Worm (Caenorhabditis elegans) whole organism, L4 larva: ENCODE data around the gene T08D10.3.

Source experiments
- D1046.2 ChIP-seq: fragments of 200-800 bp; sonication (Bioruptor generic); IDR thresholded peaks from 2 replicates; pipeline ENCODE4 v1.3.6; 2022; ENCODE audit warnings: missing genetic modification characterization, missing compliant biosample characterization
- F10B5.3 ChIP-seq: sonication (generic microtip); optimal IDR thresholded peaks from 2 replicates; lab custom pipeline; 2016; ENCODE audit warnings: mild to moderate bottlenecking, missing genetic modification characterization, missing compliant biosample characterization
- F26F4.8 ChIP-seq: fragments of 200-800 bp; sonication (Bioruptor generic); conservative IDR thresholded peaks from 2 replicates; pipeline ENCODE4 v1.3.6; 2022; ENCODE audit warnings: missing genetic modification characterization, missing compliant biosample characterization
- F44E2.7 ChIP-seq: fragments of 200-800 bp; sonication (Bioruptor generic); IDR thresholded peaks from 2 replicates; pipeline ENCODE4 v2.1.2; 2022; ENCODE audit warnings: missing genetic modification characterization, missing compliant biosample characterization
- R02D3.7 ChIP-seq: fragments of 150-350 bp; sonication (generic microtip); optimal IDR thresholded peaks from 3 replicates; lab custom pipeline; 2014; ENCODE audit warnings: missing biosample characterization, missing genetic modification characterization
- T26A8.4 ChIP-seq: fragments of 200-800 bp; sonication (Bioruptor generic); IDR thresholded peaks from 2 replicates; pipeline ENCODE4 v1.3.6; 2022; ENCODE audit warnings: missing genetic modification characterization, missing compliant biosample characterization
- Y105C5A.15 ChIP-seq: fragments of 200-800 bp; sonication (Bioruptor generic); IDR thresholded peaks from 2 replicates; pipeline ENCODE4 v1.3.6; 2022; ENCODE audit warnings: missing genetic modification characterization, missing compliant biosample characterization
- Y5F2A.4 ChIP-seq: fragments of 200-800 bp; sonication (Bioruptor generic); optimal IDR thresholded peaks from 2 replicates; lab custom pipeline; 2018; ENCODE audit warnings: mild to moderate bottlenecking, missing genetic modification characterization, missing compliant biosample characterization
- Y75B8A.6 ChIP-seq: fragments of 200-800 bp; sonication (Bioruptor generic); IDR thresholded peaks from 2 replicates; pipeline ENCODE4 v1.3.6; 2022; ENCODE audit warnings: missing genetic modification reagents, missing genetic modification characterization, missing compliant biosample characterization
- aha-1 ChIP-seq: fragments of 150-350 bp; peaks from one replicate; lab custom pipeline; 2014; ENCODE audit warnings: missing biosample characterization, missing genetic modification characterization
- aly-2 ChIP-seq: sonication (generic microtip); optimal IDR thresholded peaks from 2 replicates; lab custom pipeline; 2018; ENCODE audit warnings: missing biosample characterization, missing genetic modification characterization
- attf-4 ChIP-seq: sonication (generic microtip); optimal IDR thresholded peaks from 3 replicates; lab custom pipeline; 2017; ENCODE audit warnings: missing biosample characterization, missing genetic modification characterization
- ceh-28 ChIP-seq: fragments of 150-350 bp; optimal IDR thresholded peaks from 2 replicates; lab custom pipeline; 2014; ENCODE audit warnings: missing biosample characterization, missing genetic modification reagents, missing genetic modification characterization
- ceh-44 ChIP-seq: fragments of 200-800 bp; sonication (Bioruptor generic); IDR thresholded peaks from 2 replicates; pipeline ENCODE4 v1.3.6; 2022; ENCODE audit warnings: missing genetic modification reagents, missing genetic modification characterization, missing compliant biosample characterization
- ceh-82 ChIP-seq: sonication (generic microtip); optimal IDR thresholded peaks from 2 replicates; lab custom pipeline; 2017; ENCODE audit warnings: missing biosample characterization, missing genetic modification characterization
- ces-1 ChIP-seq: fragments of 150-350 bp; sonication (generic microtip); optimal IDR thresholded peaks from 4 replicates; lab custom pipeline; 2014; ENCODE audit warnings: missing biosample characterization, missing genetic modification reagents, missing genetic modification characterization
- daf-8 ChIP-seq: fragments of 200-800 bp; sonication (Bioruptor generic); IDR thresholded peaks from 2 replicates; pipeline ENCODE4 v1.3.6; 2022; ENCODE audit warnings: missing genetic modification characterization, missing compliant biosample characterization
- dmd-8 ChIP-seq: fragments of 200-800 bp; sonication (Bioruptor generic); IDR thresholded peaks from 2 replicates; pipeline ENCODE4 v1.3.6; 2022; ENCODE audit warnings: missing genetic modification characterization, missing compliant biosample characterization
- duxl-1 ChIP-seq: sonication (generic microtip); optimal IDR thresholded peaks from 2 replicates; lab custom pipeline; 2016; ENCODE audit warnings: mild to moderate bottlenecking, missing genetic modification characterization, moderate library complexity, missing compliant biosample characterization; ENCODE audit not compliant: poor library complexity
- egl-43 ChIP-seq: fragments of 200-800 bp; sonication (Bioruptor generic); IDR thresholded peaks from 2 replicates; pipeline ENCODE4 v1.3.6; 2022; ENCODE audit warnings: missing genetic modification reagents, missing genetic modification characterization, missing compliant biosample characterization
- fkh-10 ChIP-seq: fragments of 150-350 bp; optimal IDR thresholded peaks from 2 replicates; lab custom pipeline; 2014; ENCODE audit warnings: missing biosample characterization, missing genetic modification reagents, missing genetic modification characterization
- gei-8 ChIP-seq: fragments of 200-800 bp; sonication (Bioruptor generic); optimal IDR thresholded peaks from 2 replicates; lab custom pipeline; 2018; ENCODE audit warnings: mild to moderate bottlenecking, missing genetic modification characterization, missing compliant biosample characterization
- hif-1 ChIP-seq, 2 experiments: sonication (generic microtip); optimal IDR thresholded peaks; 2 replicates each; lab custom pipeline; 2016 to 2017; ENCODE audit warnings: missing compliant biosample characterization in 2 of 2, missing genetic modification characterization in 2 of 2, missing genetic modification reagents in 2 of 2, missing genotype in 2 of 2, mild to moderate bottlenecking in 1 of 2
- hlh-11 ChIP-seq: fragments of 200-800 bp; sonication (Bioruptor generic); optimal IDR thresholded peaks from 2 replicates; lab custom pipeline; 2018; ENCODE audit warnings: mild to moderate bottlenecking, missing genetic modification characterization, missing compliant biosample characterization
- jun-1 ChIP-seq: fragments of 150-350 bp; optimal IDR thresholded peaks from 2 replicates; lab custom pipeline; 2014; ENCODE audit warnings: missing biosample characterization, missing genetic modification reagents, missing genetic modification characterization
- lin-1 ChIP-seq: fragments of 200-800 bp; sonication (Bioruptor generic); IDR thresholded peaks from 2 replicates; pipeline ENCODE4 v1.3.6; 2022; ENCODE audit warnings: missing genetic modification reagents, missing genetic modification characterization, missing compliant biosample characterization
- lin-38 ChIP-seq: fragments of 200-800 bp; sonication (Bioruptor generic); IDR thresholded peaks from 2 replicates; pipeline ENCODE4 v1.3.6; 2022; ENCODE audit warnings: missing genetic modification reagents, missing genetic modification characterization, missing compliant biosample characterization
- mdl-1 ChIP-seq, 2 experiments: fragments of 150-350 bp in 1 of 2; sonication (generic microtip) in 1 of 2; optimal IDR thresholded peaks; 2 replicates each; lab custom pipeline; 2014 to 2017; ENCODE audit warnings: missing biosample characterization in 2 of 2, missing genetic modification characterization in 2 of 2
- mep-1 ChIP-seq: fragments of 150-350 bp; sonication (generic microtip); optimal IDR thresholded peaks from 3 replicates; lab custom pipeline; 2014; ENCODE audit warnings: missing biosample characterization, missing genetic modification characterization
- mxl-2 ChIP-seq: fragments of 200-800 bp; sonication (Bioruptor generic); conservative IDR thresholded peaks from 2 replicates; pipeline ENCODE4 v1.3.6; 2022; ENCODE audit warnings: missing genetic modification reagents, missing genetic modification characterization, missing compliant biosample characterization
- nhr-111 ChIP-seq: fragments of 200-800 bp; sonication (Bioruptor generic); optimal IDR thresholded peaks from 2 replicates; lab custom pipeline; 2018; ENCODE audit warnings: mild to moderate bottlenecking, missing genetic modification characterization, missing compliant biosample characterization
- nhr-28 ChIP-seq: fragments of 150-350 bp; optimal IDR thresholded peaks from 2 replicates; lab custom pipeline; 2014; ENCODE audit warnings: missing biosample characterization, missing genetic modification characterization
- nhr-41 ChIP-seq: fragments of 200-800 bp; sonication (Bioruptor generic); IDR thresholded peaks from 2 replicates; pipeline ENCODE4 v1.3.6; 2022; ENCODE audit warnings: missing genetic modification reagents, missing genetic modification characterization, missing compliant biosample characterization
- nhr-48 ChIP-seq: sonication (generic microtip); optimal IDR thresholded peaks from 2 replicates; lab custom pipeline; 2016; ENCODE audit warnings: mild to moderate bottlenecking, missing genetic modification characterization, missing compliant biosample characterization
- nhr-6 ChIP-seq: fragments of 150-350 bp; optimal IDR thresholded peaks from 2 replicates; lab custom pipeline; 2014; ENCODE audit warnings: missing biosample characterization, missing genetic modification characterization
- nhr-76 ChIP-seq: fragments of 150-350 bp; optimal IDR thresholded peaks from 2 replicates; lab custom pipeline; 2014; ENCODE audit warnings: missing biosample characterization, missing genetic modification characterization
- pha-4 ChIP-seq, 2 experiments: fragments of 150-350 bp in 1 of 2; fragments of 200-800 bp in 1 of 2; sonication (Bioruptor generic) in 1 of 2; IDR thresholded peaks in 1 of 2; optimal IDR thresholded peaks in 1 of 2; 2 replicates each; pipeline versions ENCODE4 v1.3.6 to Lab custom; 2014 to 2022; ENCODE audit warnings: missing genetic modification characterization in 2 of 2, missing genetic modification reagents in 2 of 2, missing biosample characterization in 1 of 2, missing compliant biosample characterization in 1 of 2
- saeg-2 ChIP-seq: fragments of 200-800 bp; sonication (Bioruptor generic); IDR thresholded peaks from 2 replicates; pipeline ENCODE4 v1.3.6; 2022; ENCODE audit warnings: missing genetic modification reagents, missing genetic modification characterization, missing compliant biosample characterization
- set-16 ChIP-seq: fragments of 200-800 bp; sonication (Bioruptor generic); IDR thresholded peaks from 2 replicates; pipeline ENCODE4 v1.3.6; 2022; ENCODE audit warnings: missing genetic modification reagents, missing genetic modification characterization, missing compliant biosample characterization
- snpc-4 ChIP-seq: fragments of 150-350 bp; optimal IDR thresholded peaks from 2 replicates; lab custom pipeline; 2014; ENCODE audit warnings: missing biosample characterization, missing genetic modification characterization
- tra-1 ChIP-seq: fragments of 200-800 bp; sonication (Bioruptor generic); IDR thresholded peaks from 2 replicates; pipeline ENCODE4 v1.3.6; 2022; ENCODE audit warnings: missing genetic modification reagents, missing genetic modification characterization, missing compliant biosample characterization
- unc-62 ChIP-seq, 3 experiments: fragments of 150-350 bp in 1 of 3; sonication (generic microtip); optimal IDR thresholded peaks in 2 of 3; peaks in 1 of 3; 1 replicate in 1 of 3; 2 replicates in 2 of 3; lab custom pipeline; 2014 to 2017; ENCODE audit warnings: missing biosample characterization in 3 of 3, missing genetic modification characterization in 3 of 3, missing genetic modification reagents in 3 of 3, missing genotype in 1 of 3
- zag-1 ChIP-seq: fragments of 150-350 bp; optimal IDR thresholded peaks from 2 replicates; lab custom pipeline; 2014; ENCODE audit warnings: missing biosample characterization, missing genetic modification characterization
- zfp-2 ChIP-seq: sonication (generic microtip); optimal IDR thresholded peaks from 2 replicates; lab custom pipeline; 2016; ENCODE audit warnings: mild to moderate bottlenecking, missing genetic modification characterization, missing compliant biosample characterization

T08D10.3 gene

DNA sequence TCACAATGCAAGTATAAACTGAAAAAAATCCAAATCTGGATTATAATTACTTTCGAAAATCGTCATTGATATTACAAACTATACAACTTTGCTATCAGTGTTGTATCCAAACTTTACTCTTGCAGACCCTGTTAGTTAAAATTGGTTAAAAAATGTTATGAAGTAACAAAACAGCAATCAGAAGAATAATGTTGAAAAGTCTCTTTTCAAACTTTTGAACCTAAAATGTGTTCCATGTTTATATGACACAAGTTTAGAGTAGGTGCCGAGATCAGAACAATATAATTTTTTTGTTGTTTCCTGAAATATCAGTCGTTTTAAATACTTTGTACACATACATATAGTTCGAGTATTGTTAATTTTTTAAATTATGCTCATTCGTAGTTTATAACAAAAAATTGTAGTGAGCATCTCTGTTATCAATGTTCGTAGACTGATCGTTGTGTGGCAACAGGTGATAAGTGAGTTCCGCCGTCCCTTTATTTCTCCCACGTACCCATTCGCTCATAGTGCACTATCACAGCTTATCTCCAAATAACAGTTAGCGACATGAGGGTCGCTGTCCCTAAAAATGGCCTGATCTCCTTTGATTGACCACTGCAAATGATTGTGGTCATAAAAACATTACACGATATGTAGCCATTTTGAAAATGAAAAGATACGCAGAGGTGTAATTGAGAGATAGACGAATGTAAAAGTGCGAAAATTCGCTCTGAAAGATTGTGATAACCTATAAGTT is 7.0 kb downstream of the T08D10.3 start (continued):
- peak; percentile 71; the same call in 1 of the 2 replicates for TF ChIP-seq tra-1 (GFP tag; lab: Robert Waterston, UW)
- no peak for TF ChIP-seq ceh-28
- no peak for TF ChIP-seq ceh-44 (GFP tag; lab: Robert Waterston, UW)
- TF ChIP-seq R02D3.7, result no peak
- TF ChIP-seq saeg-2 (GFP tag; lab: Robert Waterston, UW), result 0 out of 2 replicates have a peak, but pooled peaks have one; percentile 6
- TF ChIP-seq mdl-1 (tag; optimal IDR thresholded peaks at IDR 0.05; lab: Kevin White, UChicago), result peak in 1 of 2 experiments; percentile 35
- peak; percentile 69 for TF ChIP-seq nhr-48 (tag; lab: Kevin White, UChicago)
- TF ChIP-seq T26A8.4 (GFP tag; lab: Robert Waterston, UW), result 0 out of 2 replicates have a peak, but pooled peaks have one; percentile 46
- TF ChIP-seq pha-4 (GFP tag; IDR thresholded peaks at IDR 0.05; lab: Robert Waterston, UW), result 0 out of 2 replicates have a peak, but pooled peaks have one; percentile 9
- no peak for TF ChIP-seq pha-4 (tag; optimal IDR thresholded peaks at IDR 0.05; lab: Kevin White, UChicago)
- TF ChIP-seq D1046.2 (GFP tag; lab: Robert Waterston, UW), result no peak

DNA sequence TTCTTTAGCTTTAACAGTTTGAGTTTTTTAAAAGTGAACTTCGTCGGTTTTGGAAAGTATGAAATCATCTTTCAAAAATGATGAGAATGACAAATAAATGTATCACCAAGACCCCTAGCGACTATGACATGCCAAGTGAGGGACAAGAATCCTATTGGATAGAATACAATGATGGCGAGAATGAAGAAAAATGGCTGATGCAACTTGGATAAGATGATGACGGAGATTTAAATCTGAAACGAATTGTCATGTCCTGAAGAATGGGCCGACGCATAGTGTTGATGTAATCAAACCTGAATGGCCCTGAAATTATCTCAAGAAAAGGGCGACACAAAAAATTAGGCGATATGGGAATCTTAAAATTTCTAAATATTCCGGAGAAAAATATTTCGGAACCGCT is 8.4 kb downstream of the T08D10.3 start:
- peak; percentile 53 for TF ChIP-seq aha-1
- TF ChIP-seq nhr-6 (tag; lab: Kevin White, UChicago), result no peak

DNA sequence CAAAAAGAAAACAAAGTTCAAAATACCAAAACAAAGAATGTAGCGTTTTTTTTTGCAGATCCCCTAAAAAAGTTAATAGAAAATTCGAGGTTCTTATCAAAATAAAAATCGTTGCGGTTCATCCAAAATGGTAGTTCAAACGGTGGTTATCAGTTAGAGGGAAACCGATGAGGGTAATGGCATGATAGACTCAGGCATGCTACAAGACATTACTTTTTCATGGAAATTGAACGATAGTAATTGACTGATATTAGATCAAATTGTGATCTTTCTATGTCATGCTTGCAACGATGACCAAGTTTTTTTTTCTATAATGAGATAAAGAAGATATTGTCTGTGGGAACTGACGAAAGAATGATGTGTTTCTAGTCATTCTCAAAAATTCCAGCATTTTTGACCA is 9.3 kb downstream of the T08D10.3 start:
- TF ChIP-seq ces-1 (GFP tag; lab: Kevin White, UChicago), result no peak
- TF ChIP-seq Y5F2A.4 (GFP tag; lab: Kevin White, UChicago), result no peak
- peak in 1 of 2 experiments; percentile 62 for TF ChIP-seq mdl-1 (tag; optimal IDR thresholded peaks at IDR 0.05; lab: Kevin White, UChicago)
- no peak for TF ChIP-seq D1046.2 (GFP tag; lab: Robert Waterston, UW)
- no peak for TF ChIP-seq saeg-2 (GFP tag; lab: Robert Waterston, UW)
- TF ChIP-seq aly-2 (tag; lab: Kevin White, UChicago), result no peak
- TF ChIP-seq nhr-41 (GFP tag; lab: Robert Waterston, UW), result no peak
- TF ChIP-seq nhr-76 (tag; lab: Kevin White, UChicago), result no peak
- TF ChIP-seq mep-1 (tag; lab: Kevin White, UChicago), result peak; percentile 7
- TF ChIP-seq nhr-111 (GFP tag; lab: Kevin White, UChicago), result no peak
- TF ChIP-seq R02D3.7, result no peak
- no peak for TF ChIP-seq snpc-4 (tag; lab: Kevin White, UChicago)
- TF ChIP-seq attf-4 (tag; lab: Kevin White, UChicago), result no peak
- TF ChIP-seq nhr-28 (tag; lab: Kevin White, UChicago), result peak; percentile 95
- no peak for TF ChIP-seq nhr-6 (tag; lab: Kevin White, UChicago)
- TF ChIP-seq zfp-2, result no peak
- no peak for TF ChIP-seq lin-1 (GFP tag; lab: Robert Waterston, UW)
- TF ChIP-seq mxl-2, result no peak
- TF ChIP-seq ceh-28, result no peak
- TF ChIP-seq hif-1 (tag; optimal IDR thresholded peaks at IDR 0.05; lab: Kevin White, UChicago), result peak in 1 of 2 experiments; percentile 81
- TF ChIP-seq dmd-8 (GFP tag; lab: Robert Waterston, UW), result no peak
- TF ChIP-seq Y75B8A.6 (GFP tag; lab: Robert Waterston, UW), result no peak
- TF ChIP-seq Y105C5A.15 (GFP tag; lab: Robert Waterston, UW), result no peak
- TF ChIP-seq T26A8.4 (GFP tag; lab: Robert Waterston, UW), result no peak
- no peak for TF ChIP-seq duxl-1 (tag; lab: Kevin White, UChicago)
- TF ChIP-seq set-16 (GFP tag; lab: Robert Waterston, UW), result no peak
- no peak for TF ChIP-seq pha-4 (GFP tag; IDR thresholded peaks at IDR 0.05; lab: Robert Waterston, UW)
- no peak for TF ChIP-seq pha-4 (tag; optimal IDR thresholded peaks at IDR 0.05; lab: Kevin White, UChicago)
- no peak for TF ChIP-seq gei-8 (GFP tag; lab: Kevin White, UChicago)
- no peak for TF ChIP-seq F10B5.3
- peak; percentile 78 for TF ChIP-seq hlh-11 (tag; lab: Kevin White, UChicago)
- TF ChIP-seq F44E2.7 (GFP tag; lab: Robert Waterston, UW), result no peak
- TF ChIP-seq unc-62 (GFP tag; optimal IDR thresholded peaks at IDR 0.05 in 1 of 2; lab: Kevin White, UChicago), result no peak
- TF ChIP-seq unc-62 (tag; optimal IDR thresholded peaks at IDR 0.05; lab: Kevin White, UChicago), result no peak
- TF ChIP-seq ceh-82, result no peak
- TF ChIP-seq fkh-10, result no peak
- TF ChIP-seq egl-43 (GFP tag; lab: Robert Waterston, UW), result no peak
- TF ChIP-seq jun-1, result no peak
- no peak for TF ChIP-seq lin-38 (GFP tag; lab: Robert Waterston, UW)
- TF ChIP-seq daf-8, result no peak
- TF ChIP-seq zag-1 (tag; lab: Kevin White, UChicago), result no peak
- TF ChIP-seq F26F4.8 (GFP tag; lab: Robert Waterston, UW), result no peak
